Worm (Caenorhabditis elegans): ENCODE measurements around the gene pole-2.
"Not testable (repeated sequence)": the region's sequence is repeated elsewhere in the genome, so short reads cannot be mapped to it uniquely, and the experiment has no call there.

pole-2 gene

DNA sequence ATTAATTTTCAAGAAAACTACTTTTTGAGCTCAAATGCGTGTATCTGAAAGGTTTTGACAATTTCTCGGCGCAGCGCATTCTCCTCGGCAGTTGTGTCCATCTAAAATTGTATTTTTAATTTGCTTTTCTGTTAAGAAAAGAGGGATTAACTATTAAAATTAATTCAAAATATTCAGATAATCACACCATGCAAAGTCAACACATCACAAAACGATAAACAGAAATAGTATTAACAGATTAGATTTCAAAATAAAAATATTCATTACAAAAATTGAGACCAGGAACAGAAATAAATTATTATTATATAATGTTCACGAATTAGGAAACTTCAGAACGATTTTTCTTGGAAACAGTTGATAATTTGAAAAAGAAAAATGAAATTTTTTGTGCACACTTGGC lies at the start of gene pole-2:
Gene pole-2, minus strand, starts transcription at position 101 of the 400 bp plus-strand sequence.
- TF ChIP-seq cog-1 (tag; optimal IDR thresholded peaks at IDR 0.05) (no peak), klf-2 (GFP tag; conservative IDR thresholded peaks at IDR 0.05) (no peak), ref-1 (GFP tag; conservative IDR thresholded peaks at IDR 0.05) (no peak), T22C8.4 (GFP tag; IDR thresholded peaks at IDR 0.05) (no peak), tab-1 (GFP tag; IDR thresholded peaks at IDR 0.05) (no peak), ztf-23 (GFP tag; IDR thresholded peaks at IDR 0.05) (no peak)

DNA sequence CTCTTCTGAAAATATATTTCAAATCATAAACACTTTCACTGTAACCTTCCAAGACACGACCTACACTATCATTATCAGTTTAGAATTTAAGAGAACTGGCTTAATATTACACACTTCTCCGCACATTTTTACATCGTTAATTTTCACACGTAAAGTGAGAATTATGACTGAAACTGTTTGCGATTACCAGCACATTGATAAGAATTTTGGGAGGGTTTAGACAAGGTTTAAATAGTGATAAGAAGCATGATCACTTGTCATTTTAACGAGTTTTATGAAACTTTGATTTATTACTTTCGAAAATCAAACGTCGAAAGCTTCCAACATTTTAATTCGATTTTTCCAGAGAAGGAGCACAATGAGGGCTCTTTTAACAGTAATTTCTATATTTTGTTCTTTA lies 44.1 kb upstream of the pole-2 start, which contains the start of gene F21D5.3:
Gene F21D5.3, plus strand, starts transcription at position 347 of the 400 bp plus-strand sequence.
- TF ChIP-seq ztf-29 (GFP tag; IDR thresholded peaks at IDR 0.05) = no peak
- TF ChIP-seq ref-1 (GFP tag; conservative IDR thresholded peaks at IDR 0.05) = no peak
- no peak for TF ChIP-seq tab-1 (GFP tag; IDR thresholded peaks at IDR 0.05)
- TF ChIP-seq klf-2 (GFP tag; conservative IDR thresholded peaks at IDR 0.05) = no peak
- TF ChIP-seq T22C8.4 (GFP tag; IDR thresholded peaks at IDR 0.05) = no peak
- no peak for TF ChIP-seq med-1 (GFP tag; optimal IDR thresholded peaks at IDR 0.05; ENCODE audit: insufficient read depth)
- TF ChIP-seq cog-1 (tag; optimal IDR thresholded peaks at IDR 0.05) = no peak
- TF ChIP-seq flt-1 (GFP tag; IDR thresholded peaks at IDR 0.05) = no peak
- no peak for TF ChIP-seq ztf-23 (GFP tag; IDR thresholded peaks at IDR 0.05)

DNA sequence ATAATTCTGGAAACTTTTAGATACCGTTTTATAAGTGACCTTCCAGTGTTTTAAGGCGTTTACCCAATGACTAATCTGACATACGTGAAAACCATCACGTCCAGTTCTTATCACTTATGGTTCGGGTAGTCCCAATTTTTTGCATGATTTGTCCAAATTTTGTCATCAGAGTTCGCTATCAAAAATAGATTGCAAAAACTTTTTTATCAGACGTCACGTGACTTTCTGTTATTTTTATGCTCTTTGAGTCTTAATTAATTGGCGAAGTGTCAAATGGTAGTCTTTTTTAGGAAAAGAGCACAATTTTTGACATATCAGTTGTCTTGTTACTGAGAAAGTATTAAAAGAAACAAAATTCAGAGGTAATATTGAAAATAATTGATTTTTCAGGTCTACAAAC lies 43.2 kb upstream of the pole-2 start:
- TF ChIP-seq flt-1 (GFP tag; IDR thresholded peaks at IDR 0.05) = no peak
- no peak for TF ChIP-seq tab-1 (GFP tag; IDR thresholded peaks at IDR 0.05)
- no peak for TF ChIP-seq ref-1 (GFP tag; conservative IDR thresholded peaks at IDR 0.05)
- TF ChIP-seq ztf-29 (GFP tag; IDR thresholded peaks at IDR 0.05) = no peak
- no peak for TF ChIP-seq klf-2 (GFP tag; conservative IDR thresholded peaks at IDR 0.05)
- TF ChIP-seq cog-1 (tag; optimal IDR thresholded peaks at IDR 0.05) = no peak

DNA sequence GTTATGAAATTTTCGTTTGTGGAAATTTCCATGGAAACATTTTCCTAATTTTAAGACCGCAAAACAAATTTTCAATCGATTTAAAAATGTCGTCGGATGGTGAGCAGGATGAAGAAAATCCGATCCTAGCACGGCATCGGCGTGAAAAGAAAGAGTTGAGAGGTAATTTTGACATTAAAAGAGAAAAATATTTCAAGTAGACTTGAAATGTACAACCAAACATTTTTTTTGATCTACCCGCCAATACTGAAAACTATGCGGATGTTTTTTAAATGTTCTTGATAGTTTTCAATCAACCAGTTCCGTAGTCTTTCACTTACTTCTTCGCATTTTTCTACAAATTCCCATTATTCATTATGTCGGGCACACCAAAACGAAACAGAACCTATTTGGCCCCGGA lies 41.7 kb upstream of the pole-2 start, which contains the start of gene otub-3:
Gene otub-3, plus strand, starts transcription at position 56 of the 400 bp plus-strand sequence.
- TF ChIP-seq ztf-29 (GFP tag; IDR thresholded peaks at IDR 0.05) = no peak
- TF ChIP-seq klf-2 (GFP tag; conservative IDR thresholded peaks at IDR 0.05) = no peak
- TF ChIP-seq tab-1 (GFP tag; IDR thresholded peaks at IDR 0.05) = no peak
- TF ChIP-seq ref-1 (GFP tag; conservative IDR thresholded peaks at IDR 0.05) = no peak
- no peak for TF ChIP-seq cog-1 (tag; optimal IDR thresholded peaks at IDR 0.05)
- TF ChIP-seq med-1 (GFP tag; optimal IDR thresholded peaks at IDR 0.05; ENCODE audit: insufficient read depth) = no peak
- TF ChIP-seq ztf-23 (GFP tag; IDR thresholded peaks at IDR 0.05) = no peak
- no peak for TF ChIP-seq flt-1 (GFP tag; IDR thresholded peaks at IDR 0.05)
- TF ChIP-seq T22C8.4 (GFP tag; IDR thresholded peaks at IDR 0.05) = no peak

DNA sequence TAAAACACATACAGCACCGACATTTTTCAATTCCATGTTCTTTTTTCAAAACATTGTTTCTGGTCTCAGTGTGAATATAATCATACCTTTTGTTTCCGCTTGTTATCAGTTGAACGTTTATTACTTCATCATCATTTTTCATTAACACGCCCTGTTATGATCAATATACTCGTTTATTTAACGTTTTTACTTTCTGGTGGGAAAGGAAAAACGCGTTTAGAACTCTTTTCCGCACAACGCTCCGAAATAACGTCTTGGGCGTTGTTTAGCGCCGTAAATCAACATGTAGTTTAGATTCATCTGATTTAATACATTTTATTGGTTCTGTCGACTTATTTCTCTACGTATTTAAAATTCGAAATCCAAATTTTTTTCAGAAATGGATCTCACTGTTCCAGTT lies 38.9 kb upstream of the pole-2 start, which contains the start of gene pgm-3:
Gene pgm-3, plus strand, starts transcription at position 378 of the 400 bp plus-strand sequence.
- TF ChIP-seq med-1 (GFP tag; optimal IDR thresholded peaks at IDR 0.05; ENCODE audit: insufficient read depth) (no peak), ztf-23 (GFP tag; IDR thresholded peaks at IDR 0.05) (no peak), flt-1 (GFP tag; IDR thresholded peaks at IDR 0.05) (no peak), ztf-29 (GFP tag; IDR thresholded peaks at IDR 0.05) (no peak), T22C8.4 (GFP tag; IDR thresholded peaks at IDR 0.05) (no peak), tab-1 (GFP tag; IDR thresholded peaks at IDR 0.05) (no peak), klf-2 (GFP tag; conservative IDR thresholded peaks at IDR 0.05) (no peak), ref-1 (GFP tag; conservative IDR thresholded peaks at IDR 0.05) (no peak), cog-1 (tag; optimal IDR thresholded peaks at IDR 0.05) (no peak)

DNA sequence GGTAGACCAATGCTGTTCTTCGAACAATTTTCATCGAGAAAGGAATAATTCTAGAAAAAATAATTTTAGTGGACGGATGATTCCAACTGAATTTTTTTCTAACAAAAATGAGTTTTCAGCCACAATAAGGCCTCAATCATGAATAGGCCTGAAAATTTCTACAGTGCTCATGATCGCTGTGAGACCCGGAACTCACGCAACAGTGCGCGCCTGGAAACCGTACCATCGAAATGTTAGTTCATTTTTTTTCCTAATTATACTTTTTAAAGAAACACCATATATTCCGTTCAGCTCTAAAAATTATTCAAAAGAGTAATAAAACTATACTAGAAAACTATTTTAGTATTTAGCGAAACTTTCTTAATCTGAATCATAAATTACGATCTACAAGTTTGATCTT lies 38.5 kb upstream of the pole-2 start:
- TF ChIP-seq T22C8.4 (GFP tag; IDR thresholded peaks at IDR 0.05) = no peak
- TF ChIP-seq ref-1 (GFP tag; conservative IDR thresholded peaks at IDR 0.05) = no peak
- TF ChIP-seq med-1 (GFP tag; optimal IDR thresholded peaks at IDR 0.05; ENCODE audit: insufficient read depth) = no peak
- TF ChIP-seq cog-1 (tag; optimal IDR thresholded peaks at IDR 0.05) = no peak
- no peak for TF ChIP-seq ztf-29 (GFP tag; IDR thresholded peaks at IDR 0.05)
- no peak for TF ChIP-seq ztf-23 (GFP tag; IDR thresholded peaks at IDR 0.05)
- no peak for TF ChIP-seq tab-1 (GFP tag; IDR thresholded peaks at IDR 0.05)
- no peak for TF ChIP-seq flt-1 (GFP tag; IDR thresholded peaks at IDR 0.05)
- TF ChIP-seq klf-2 (GFP tag; conservative IDR thresholded peaks at IDR 0.05) = no peak

DNA sequence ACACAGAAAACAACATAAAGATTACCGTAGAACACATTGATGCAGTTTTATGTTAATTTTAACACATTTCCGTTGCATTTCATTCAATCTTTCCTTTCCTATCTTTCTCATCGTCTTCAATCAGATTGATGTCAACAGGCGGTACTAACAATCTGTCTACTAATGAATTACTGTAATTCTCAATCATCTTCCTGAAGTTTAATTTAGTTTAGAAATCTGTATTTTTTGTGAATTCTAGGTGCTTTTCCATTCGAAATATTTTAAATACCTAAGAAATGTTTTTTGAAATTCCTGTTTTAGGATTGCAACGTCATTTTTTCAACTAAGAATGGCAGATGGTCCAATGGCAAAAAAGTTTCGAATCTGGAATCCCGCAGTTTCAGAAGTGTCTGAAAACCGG lies 37.3 kb upstream of the pole-2 start, which contains the start of gene F21D5.9:
Gene F21D5.9, plus strand, starts transcription at position 301 of the 400 bp plus-strand sequence.
- TF ChIP-seq klf-2 (GFP tag; conservative IDR thresholded peaks at IDR 0.05) = no peak
- TF ChIP-seq T22C8.4 (GFP tag; IDR thresholded peaks at IDR 0.05) = no peak
- TF ChIP-seq flt-1 (GFP tag; IDR thresholded peaks at IDR 0.05) = no peak
- TF ChIP-seq tab-1 (GFP tag; IDR thresholded peaks at IDR 0.05) = no peak
- no peak for TF ChIP-seq cog-1 (tag; optimal IDR thresholded peaks at IDR 0.05)
- no peak for TF ChIP-seq med-1 (GFP tag; optimal IDR thresholded peaks at IDR 0.05; ENCODE audit: insufficient read depth)
- TF ChIP-seq ztf-29 (GFP tag; IDR thresholded peaks at IDR 0.05) = no peak
- no peak for TF ChIP-seq ref-1 (GFP tag; conservative IDR thresholded peaks at IDR 0.05)
- no peak for TF ChIP-seq ztf-23 (GFP tag; IDR thresholded peaks at IDR 0.05)

DNA sequence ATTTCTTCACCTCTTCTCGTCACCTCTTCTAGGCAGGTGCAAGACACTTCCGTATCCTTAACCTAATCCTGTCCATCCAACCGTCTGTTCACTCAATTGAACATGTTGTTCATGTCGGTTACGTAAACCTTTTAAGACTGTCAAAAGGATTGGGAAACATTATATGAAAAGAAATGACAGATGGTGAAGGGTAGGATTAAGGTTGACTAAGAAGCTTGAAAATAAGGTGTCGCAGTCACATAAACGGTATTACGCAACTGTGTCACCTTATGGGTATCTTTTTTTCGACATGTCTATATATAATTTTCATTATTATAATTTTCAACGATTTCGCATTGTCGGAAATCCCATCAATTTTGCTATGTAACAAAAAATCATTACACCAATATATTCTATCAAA lies 36.4 kb upstream of the pole-2 start:
- TF ChIP-seq cog-1 (tag; optimal IDR thresholded peaks at IDR 0.05) = no peak

DNA sequence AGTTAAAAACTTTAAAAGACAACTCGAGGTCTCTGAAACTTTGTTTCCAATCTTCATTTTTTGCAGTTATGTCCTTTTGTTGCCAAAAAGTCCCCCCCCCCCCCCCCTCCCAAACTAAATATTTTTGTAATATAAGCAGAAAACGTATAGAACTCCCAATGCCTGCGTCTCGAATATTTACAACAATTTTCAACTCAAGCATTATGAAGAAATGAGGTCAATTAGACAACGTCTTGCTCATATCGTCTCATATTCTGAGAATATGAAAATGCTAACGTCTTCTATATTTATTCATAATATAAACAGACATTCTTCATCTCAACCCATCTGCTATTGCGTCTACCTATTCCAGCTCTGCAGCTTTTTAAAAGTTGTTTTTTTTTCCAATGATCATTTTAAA lies 31.7 kb upstream of the pole-2 start, which contains the start of gene H23L24.1:
Gene H23L24.1, plus strand, starts transcription at position 301 of the 400 bp plus-strand sequence.
- TF ChIP-seq ztf-23 (GFP tag; IDR thresholded peaks at IDR 0.05) (no peak), cog-1 (tag; optimal IDR thresholded peaks at IDR 0.05) (no peak), flt-1 (GFP tag; IDR thresholded peaks at IDR 0.05) (no peak)

DNA sequence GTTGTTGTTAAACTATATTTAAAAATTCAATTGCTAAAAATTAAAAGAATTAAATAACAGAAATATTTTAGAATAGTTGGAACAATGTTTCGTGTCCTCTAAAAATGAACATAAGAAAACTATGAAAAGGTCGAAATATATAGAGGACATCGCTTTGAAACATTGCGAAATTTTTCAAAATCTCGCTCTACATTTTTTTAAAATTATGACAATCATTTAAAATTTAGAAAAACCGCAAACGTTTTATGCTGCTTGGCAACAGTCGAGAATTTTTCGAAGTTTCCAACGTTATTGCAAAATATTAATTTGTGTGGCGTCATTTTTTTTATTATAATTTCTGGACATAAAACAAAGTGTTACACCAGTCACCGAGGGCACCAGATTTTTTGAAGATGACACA lies 28.6 kb upstream of the pole-2 start, which contains the start of the genes parg-2 and ipla-5:
Gene parg-2, minus strand, starts transcription at position 101 of the 400 bp plus-strand sequence.
Gene ipla-5, plus strand, starts transcription at position 216 of the 400 bp plus-strand sequence.
- TF ChIP-seq tab-1 (GFP tag; IDR thresholded peaks at IDR 0.05); ref-1 (GFP tag; conservative IDR thresholded peaks at IDR 0.05); klf-2 (GFP tag; conservative IDR thresholded peaks at IDR 0.05): not testable (repeated sequence)
